Fruit fly (Drosophila melanogaster) whole organism, embryonic: ENCODE results near the gene CG13314.

Experiments
- Aef1 ChIP-seq: fragments of 200-800 bp; sonication (Bioruptor generic); IDR thresholded peaks from 3 replicates; pipeline ENCODE4 v1.3.6; 2022; ENCODE audit warnings: missing biosample characterization, missing genetic modification characterization
- CG10565 ChIP-seq: fragments of 200-800 bp; sonication (Bioruptor generic); optimal IDR thresholded peaks from 3 replicates; lab custom pipeline; 2016; ENCODE audit warnings: missing biosample characterization, mild to moderate bottlenecking, missing genetic modification characterization
- CG12219 ChIP-seq: fragments of 200-800 bp; sonication (Bioruptor generic); optimal IDR thresholded peaks from 3 replicates; lab custom pipeline; 2018; ENCODE audit warnings: missing biosample characterization, mild to moderate bottlenecking, missing genetic modification characterization
- CG1233 ChIP-seq: fragments of 200-800 bp; sonication (Bioruptor generic); optimal IDR thresholded peaks from 4 replicates; lab custom pipeline; 2018; ENCODE audit warnings: missing biosample characterization, mild to moderate bottlenecking, missing genetic modification characterization
- CG18476 ChIP-seq: fragments of 200-800 bp; sonication (Bioruptor generic); optimal IDR thresholded peaks from 2 replicates; lab custom pipeline; 2016; ENCODE audit warnings: missing biosample characterization, mild to moderate bottlenecking, missing genetic modification characterization
- CG2199 ChIP-seq: fragments of 200-800 bp; sonication (Bioruptor generic); IDR thresholded peaks from 3 replicates; pipeline ENCODE4 v1.3.6; 2022; ENCODE audit warnings: missing biosample characterization, missing genetic modification characterization
- CG2202 ChIP-seq: fragments of 200-800 bp; sonication (Bioruptor generic); optimal IDR thresholded peaks from 2 replicates; lab custom pipeline; 2018; ENCODE audit warnings: missing biosample characterization, mild to moderate bottlenecking, missing genetic modification characterization
- CG33213 ChIP-seq: fragments of 200-800 bp; sonication (Bioruptor generic); optimal IDR thresholded peaks from 3 replicates; lab custom pipeline; 2016; ENCODE audit warnings: missing biosample characterization, missing genetic modification characterization
- CG4424 ChIP-seq: fragments of 200-800 bp; sonication (Bioruptor generic); optimal IDR thresholded peaks from 3 replicates; lab custom pipeline; 2016; ENCODE audit warnings: missing biosample characterization, missing genetic modification characterization
- CG6654 ChIP-seq: fragments of 200-800 bp; sonication (Bioruptor generic); optimal IDR thresholded peaks from 2 replicates; lab custom pipeline; 2017; ENCODE audit warnings: missing biosample characterization, mild to moderate bottlenecking, missing genetic modification characterization
- CG7839 ChIP-seq: fragments of 200-800 bp; sonication (Bioruptor generic); optimal IDR thresholded peaks from 3 replicates; lab custom pipeline; 2018; ENCODE audit warnings: missing biosample characterization, mild to moderate bottlenecking, missing genetic modification characterization, moderate library complexity
- CG8944 ChIP-seq: fragments of 200-800 bp; sonication (Bioruptor generic); optimal IDR thresholded peaks from 3 replicates; lab custom pipeline; 2016; ENCODE audit warnings: missing biosample characterization, missing genetic modification characterization
- CG9932 ChIP-seq: fragments of 200-800 bp; sonication (Bioruptor generic); IDR thresholded peaks from 2 replicates; pipeline ENCODE4 v1.3.6; 2022; ENCODE audit warnings: missing biosample characterization, missing genetic modification characterization
- D ChIP-seq, 2 experiments: fragments of 200-800 bp in 1 of 2; fragments of >200 bp in 1 of 2; sonication (Bioruptor generic) in 1 of 2; optimal IDR thresholded peaks; 2 replicates in 1 of 2; 3 replicates in 1 of 2; lab custom pipeline; 2017; ENCODE audit warnings: mild to moderate bottlenecking in 1 of 2, missing biosample characterization in 1 of 2, missing genetic modification characterization in 1 of 2, missing genetic modification reagents in 1 of 2
- Dp ChIP-seq: fragments of 200-800 bp; sonication (Bioruptor generic); optimal IDR thresholded peaks from 2 replicates; lab custom pipeline; 2018; ENCODE audit warnings: missing biosample characterization, mild to moderate bottlenecking, missing genetic modification characterization, moderate library complexity
- Fer2 ChIP-seq: fragments of 200-800 bp; sonication (Bioruptor generic); optimal IDR thresholded peaks from 2 replicates; lab custom pipeline; 2018; ENCODE audit warnings: missing biosample characterization, mild to moderate bottlenecking, missing genetic modification characterization, moderate library complexity
- Fer3 ChIP-seq: fragments of 200-800 bp; sonication (Bioruptor generic); optimal IDR thresholded peaks from 2 replicates; lab custom pipeline; 2018; ENCODE audit warnings: missing biosample characterization, mild to moderate bottlenecking, missing genetic modification characterization, moderate library complexity
- Gsc ChIP-seq: fragments of 200-800 bp; sonication (Bioruptor generic); IDR thresholded peaks from 2 replicates; pipeline ENCODE4 v1.3.6; 2022; ENCODE audit warnings: missing biosample characterization, missing genetic modification characterization
- HLH4C ChIP-seq: fragments of 200-800 bp; sonication (Bioruptor generic); IDR thresholded peaks from 3 replicates; pipeline ENCODE4 v1.3.6; 2022; ENCODE audit warnings: missing biosample characterization, missing genetic modification characterization; ENCODE audit not compliant: partially characterized antibody
- HLH54F ChIP-seq: fragments of 200-800 bp; sonication (Bioruptor generic); optimal IDR thresholded peaks from 3 replicates; lab custom pipeline; 2016; ENCODE audit warnings: missing biosample characterization, missing genetic modification characterization
- Hmr ChIP-seq: fragments of 200-800 bp; sonication (Bioruptor generic); optimal IDR thresholded peaks from 3 replicates; lab custom pipeline; 2017; ENCODE audit warnings: mild to moderate bottlenecking, missing biosample characterization, missing genetic modification reagents, missing genetic modification characterization
- MBD-R2 ChIP-seq: fragments of 200-800 bp; sonication (Bioruptor generic); IDR thresholded peaks from 2 replicates; pipeline ENCODE4 v1.3.6; 2022; ENCODE audit warnings: missing biosample characterization, missing genetic modification characterization
- Opbp ChIP-seq: fragments of 200-800 bp; sonication (Bioruptor generic); IDR thresholded peaks from 3 replicates; pipeline ENCODE4 v1.3.6; 2022; ENCODE audit warnings: missing biosample characterization, missing genetic modification characterization; ENCODE audit not compliant: partially characterized antibody
- Rx ChIP-seq: fragments of 200-800 bp; sonication (Bioruptor generic); IDR thresholded peaks from 2 replicates; pipeline ENCODE4 v1.3.6; 2022; ENCODE audit warnings: missing biosample characterization, missing genetic modification characterization
- Spps ChIP-seq: fragments of 200-800 bp; sonication (Bioruptor generic); optimal IDR thresholded peaks from 2 replicates; lab custom pipeline; 2018; ENCODE audit warnings: missing biosample characterization, mild to moderate bottlenecking, missing genetic modification characterization
- Sry-β ChIP-seq: fragments of 200-800 bp; sonication (Bioruptor generic); optimal IDR thresholded peaks from 2 replicates; lab custom pipeline; 2018; ENCODE audit warnings: missing biosample characterization, mild to moderate bottlenecking, missing genetic modification characterization, moderate library complexity
- Ssrp ChIP-seq: fragments of 200-800 bp; sonication (Bioruptor generic); optimal IDR thresholded peaks from 2 replicates; lab custom pipeline; 2018; ENCODE audit warnings: missing biosample characterization, mild to moderate bottlenecking, missing genetic modification characterization, moderate library complexity
- Stat92E ChIP-seq, 3 experiments: fragments of >200 bp in 2 of 3; fragments of 200-800 bp in 1 of 3; sonication (Bioruptor generic) in 1 of 3; optimal IDR thresholded peaks; 2 replicates each; lab custom pipeline; 2017 to 2019; ENCODE audit warnings: missing biosample characterization in 3 of 3, missing genetic modification characterization in 3 of 3, mild to moderate bottlenecking in 1 of 3, moderate library complexity in 1 of 3
- Vsx1 ChIP-seq: fragments of 200-800 bp; sonication (Bioruptor generic); optimal IDR thresholded peaks from 2 replicates; lab custom pipeline; 2017; ENCODE audit warnings: missing biosample characterization, mild to moderate bottlenecking, missing genetic modification characterization, missing genetic modification reagents
- br ChIP-seq: fragments of >200 bp; optimal IDR thresholded peaks from 2 replicates; lab custom pipeline; 2017
- chn ChIP-seq: fragments of 200-800 bp; sonication (Bioruptor generic); optimal IDR thresholded peaks from 2 replicates; lab custom pipeline; 2016; ENCODE audit warnings: missing biosample characterization, missing genetic modification characterization
- corto ChIP-seq: fragments of 200-800 bp; sonication (Bioruptor generic); optimal IDR thresholded peaks from 2 replicates; lab custom pipeline; 2016; ENCODE audit warnings: missing biosample characterization, mild to moderate bottlenecking, missing genetic modification characterization, moderate library complexity
- dm ChIP-seq: fragments of 200-800 bp; sonication (Bioruptor generic); optimal IDR thresholded peaks from 3 replicates; lab custom pipeline; 2016; ENCODE audit warnings: missing biosample characterization, missing genetic modification characterization
- dysf ChIP-seq: fragments of 200-800 bp; sonication (Bioruptor generic); IDR thresholded peaks from 3 replicates; pipeline ENCODE4 v1.3.6; 2022; ENCODE audit warnings: missing biosample characterization, missing genetic modification characterization
- en ChIP-seq: fragments of 200-800 bp; sonication (Bioruptor generic); optimal IDR thresholded peaks from 2 replicates; lab custom pipeline; 2016; ENCODE audit warnings: missing biosample characterization, missing genetic modification characterization
- ewg ChIP-seq: fragments of 200-800 bp; sonication (Bioruptor generic); optimal IDR thresholded peaks from 3 replicates; lab custom pipeline; 2017; ENCODE audit warnings: mild to moderate bottlenecking, missing biosample characterization, missing genetic modification reagents, missing genetic modification characterization
- ftz-f1 ChIP-seq: fragments of 200-800 bp; sonication (Bioruptor generic); optimal IDR thresholded peaks from 2 replicates; lab custom pipeline; 2016; ENCODE audit warnings: missing biosample characterization, missing genetic modification characterization
- gfzf ChIP-seq: fragments of 200-800 bp; sonication (Bioruptor generic); optimal IDR thresholded peaks from 2 replicates; lab custom pipeline; 2016; ENCODE audit warnings: missing biosample characterization, mild to moderate bottlenecking, missing genetic modification characterization, moderate library complexity
- grn ChIP-seq: fragments of 200-800 bp; sonication (Bioruptor generic); optimal IDR thresholded peaks from 3 replicates; lab custom pipeline; 2017; ENCODE audit warnings: missing biosample characterization, missing genetic modification characterization
- insv ChIP-seq, 2 experiments: fragments of 200-800 bp; sonication (Bioruptor generic); optimal IDR thresholded peaks; 3 replicates each; lab custom pipeline; 2016 to 2018; ENCODE audit warnings: missing biosample characterization in 2 of 2, missing genetic modification characterization in 2 of 2
- knrl ChIP-seq: fragments of 200-800 bp; sonication (Bioruptor generic); IDR thresholded peaks from 3 replicates; pipeline ENCODE4 v1.3.6; 2022; ENCODE audit warnings: missing biosample characterization, missing genetic modification characterization; ENCODE audit not compliant: partially characterized antibody
- onecut ChIP-seq: fragments of 200-800 bp; sonication (Bioruptor generic); IDR thresholded peaks from 2 replicates; pipeline ENCODE4 v1.3.6; 2022; ENCODE audit warnings: missing biosample characterization, missing genetic modification characterization
- otp ChIP-seq: fragments of 200-800 bp; sonication (Bioruptor generic); IDR thresholded peaks from 3 replicates; pipeline ENCODE4, ENCODE4 v1.3.6; 2022; ENCODE audit warnings: missing biosample characterization, missing genetic modification characterization
- salm ChIP-seq: fragments of 200-800 bp; sonication (Bioruptor generic); optimal IDR thresholded peaks from 2 replicates; lab custom pipeline; 2018; ENCODE audit warnings: missing biosample characterization, mild to moderate bottlenecking, missing genetic modification characterization
- sd ChIP-seq: fragments of 200-800 bp; sonication (Bioruptor generic); optimal IDR thresholded peaks from 3 replicates; lab custom pipeline; 2018; ENCODE audit warnings: missing biosample characterization, mild to moderate bottlenecking, missing genetic modification characterization, moderate library complexity
- stwl ChIP-seq: fragments of 200-800 bp; sonication (Bioruptor generic); optimal IDR thresholded peaks from 3 replicates; lab custom pipeline; 2018; ENCODE audit warnings: missing biosample characterization, mild to moderate bottlenecking, missing genetic modification characterization, moderate library complexity
- trem ChIP-seq: fragments of 200-800 bp; optimal IDR thresholded peaks from 3 replicates; lab custom pipeline; 2019; ENCODE audit warnings: missing biosample characterization, mild to moderate bottlenecking, missing genetic modification characterization, moderate library complexity
- wor ChIP-seq: fragments of 200-800 bp; sonication (Bioruptor generic); IDR thresholded peaks from 2 replicates; pipeline ENCODE4 v1.3.6; 2022; ENCODE audit warnings: missing biosample characterization, missing genetic modification characterization
- zen2 ChIP-seq: fragments of 200-800 bp; sonication (Bioruptor generic); IDR thresholded peaks from 3 replicates; pipeline ENCODE4 v1.3.6; 2022; ENCODE audit warnings: missing biosample characterization, missing genetic modification characterization; ENCODE audit not compliant: partially characterized antibody

Gene CG13314

dm6 chr3L:8966324-8967011 lies 15.1 kb upstream of the CG13314 start, which contains the start of the genes CG5653 and CG5021 (continued):
- no peak for TF ChIP-seq CG33213
- no peak for TF ChIP-seq HLH54F (GFP tag; lab: Kevin White, UChicago)
- no peak for TF ChIP-seq sd (tag; lab: Kevin White, UChicago)
- no peak for TF ChIP-seq grn (GFP tag; lab: Kevin White, UChicago)
- TF ChIP-seq MBD-R2 (GFP tag; lab: Robert Waterston, UW) = peak; percentile 62; the same call in 1 of the 2 replicates
- TF ChIP-seq ewg (GFP tag; lab: Kevin White, UChicago) = no peak
- TF ChIP-seq corto (GFP tag; lab: Kevin White, UChicago) = no peak
- TF ChIP-seq chn = no peak
- TF ChIP-seq onecut (GFP tag; lab: Robert Waterston, UW) = no peak
- peak; percentile 59 for TF ChIP-seq knrl (GFP tag; lab: Robert Waterston, UW)
- no peak for TF ChIP-seq Rx
- TF ChIP-seq Sry-β (GFP tag; lab: Kevin White, UChicago) = no peak
- no peak for TF ChIP-seq CG6654
- no peak for TF ChIP-seq CG9932
- TF ChIP-seq Aef1 (GFP tag; lab: Robert Waterston, UW) = peak; percentile 31; the same call in 1 of the 3 replicates
- no peak for TF ChIP-seq CG8944
- no peak for TF ChIP-seq Stat92E (GFP tag; optimal IDR thresholded peaks at IDR 0.05; lab: Kevin White, UChicago)
- TF ChIP-seq CG7839 = no peak
- TF ChIP-seq CG18476 (GFP tag; lab: Kevin White, UChicago) = no peak
- no peak for TF ChIP-seq br (lab: Kevin White, UChicago)
- TF ChIP-seq CG1233 = no peak
- no peak for TF ChIP-seq CG2202 (tag; lab: Kevin White, UChicago)
- peak; percentile 98 for TF ChIP-seq trem (tag; lab: Kevin White, UChicago)
- peak; percentile 53 for TF ChIP-seq stwl (tag; lab: Kevin White, UChicago)
- TF ChIP-seq ftz-f1 (GFP tag; lab: Kevin White, UChicago) = peak; percentile 82
- peak; percentile 63; the same call in 2 of the 3 replicates for TF ChIP-seq Opbp
- no peak for TF ChIP-seq salm (tag; lab: Kevin White, UChicago)
- TF ChIP-seq dm (GFP tag; lab: Kevin White, UChicago) = no peak
- no peak for TF ChIP-seq Hmr
- no peak for TF ChIP-seq Vsx1 (GFP tag; lab: Kevin White, UChicago)
- peak; percentile 51; the same call in 1 of the 3 replicates for TF ChIP-seq zen2 (GFP tag; lab: Robert Waterston, UW)
- TF ChIP-seq Fer3 (tag; lab: Kevin White, UChicago) = no peak
- no peak for TF ChIP-seq CG2199
- no peak for TF ChIP-seq Ssrp (tag; lab: Kevin White, UChicago)
- TF ChIP-seq en (GFP tag; lab: Kevin White, UChicago) = no peak
- TF ChIP-seq gfzf (GFP tag; lab: Kevin White, UChicago) = peak; percentile 27
- no peak for TF ChIP-seq CG12219 (GFP tag; lab: Kevin White, UChicago)
- no peak for TF ChIP-seq wor (GFP tag; lab: Robert Waterston, UW)
- TF ChIP-seq otp = no peak
- TF ChIP-seq insv (GFP tag; optimal IDR thresholded peaks at IDR 0.05; lab: Kevin White, UChicago) = no peak
- no peak for TF ChIP-seq D (optimal IDR thresholded peaks at IDR 0.05; lab: Kevin White, UChicago)
- TF ChIP-seq D (GFP tag; optimal IDR thresholded peaks at IDR 0.05; lab: Kevin White, UChicago) = no peak
- no peak for TF ChIP-seq dysf
- TF ChIP-seq Fer2 (tag; lab: Kevin White, UChicago) = no peak
- no peak for TF ChIP-seq CG10565 (GFP tag; lab: Kevin White, UChicago)
- TF ChIP-seq HLH4C (GFP tag; lab: Robert Waterston, UW) = peak; percentile 68; the same call in 2 of the 3 replicates
- no peak for TF ChIP-seq Gsc
- TF ChIP-seq CG4424 (GFP tag; lab: Kevin White, UChicago) = no peak
- peak; percentile 95 for TF ChIP-seq Dp (GFP tag; lab: Kevin White, UChicago)
- TF ChIP-seq Spps (tag; lab: Kevin White, UChicago) = no peak
